Fruit fly (Drosophila melanogaster) whole organism, embryonic: Measurements from ENCODE around the gene rost.

Source experiments
- Atf6 ChIP-seq: fragments of 200-800 bp; sonication (Bioruptor generic); IDR thresholded peaks from 2 replicates; pipeline ENCODE4 v1.3.6; 2022; ENCODE audit warnings: missing biosample characterization, missing genetic modification characterization
- BEAF-32 ChIP-seq: fragments of 200-800 bp; sonication (Bioruptor generic); optimal IDR thresholded peaks from 3 replicates; lab custom pipeline; 2017; ENCODE audit warnings: missing biosample characterization, missing genetic modification characterization, mild to moderate bottlenecking, moderate library complexity, missing genetic modification reagents
- C15 ChIP-seq: fragments of 200-800 bp; sonication (Bioruptor generic); IDR thresholded peaks from 3 replicates; pipeline ENCODE4 v1.3.6; 2022; ENCODE audit warnings: missing biosample characterization, missing genetic modification characterization
- CG10274 ChIP-seq: fragments of 200-800 bp; sonication (Bioruptor generic); optimal IDR thresholded peaks from 3 replicates; lab custom pipeline; 2017; ENCODE audit warnings: missing biosample characterization, mild to moderate bottlenecking, missing genetic modification characterization
- CG10543 ChIP-seq: fragments of 200-800 bp; sonication (Bioruptor generic); optimal IDR thresholded peaks from 3 replicates; lab custom pipeline; 2017; ENCODE audit warnings: missing biosample characterization, mild to moderate bottlenecking, missing genetic modification characterization, moderate library complexity
- CG11456 ChIP-seq: fragments of 200-800 bp; sonication (Bioruptor generic); IDR thresholded peaks from 3 replicates; pipeline ENCODE4 v1.3.6; 2022; ENCODE audit warnings: missing biosample characterization, missing genetic modification characterization
- CG14014 ChIP-seq: fragments of 200-800 bp; sonication (Bioruptor generic); IDR thresholded peaks from 2 replicates; pipeline ENCODE4 v1.3.6; 2022; ENCODE audit warnings: missing biosample characterization, missing genetic modification characterization
- CG14710 ChIP-seq: fragments of 200-800 bp; sonication (Bioruptor generic); optimal IDR thresholded peaks from 3 replicates; lab custom pipeline; 2019; ENCODE audit warnings: missing biosample characterization, mild to moderate bottlenecking, missing genetic modification characterization, moderate library complexity
- CG17385 ChIP-seq: fragments of 200-800 bp; sonication (Bioruptor generic); optimal IDR thresholded peaks from 3 replicates; lab custom pipeline; 2018; ENCODE audit warnings: missing biosample characterization, mild to moderate bottlenecking, missing genetic modification characterization
- CG18262 ChIP-seq: fragments of 200-800 bp; optimal IDR thresholded peaks from 3 replicates; lab custom pipeline; 2019; ENCODE audit warnings: missing biosample characterization, mild to moderate bottlenecking, missing genetic modification characterization, moderate library complexity
- CG2712 ChIP-seq: fragments of 200-800 bp; optimal IDR thresholded peaks from 3 replicates; lab custom pipeline; 2019; ENCODE audit warnings: missing biosample characterization, mild to moderate bottlenecking, missing genetic modification characterization, moderate library complexity
- CG31388 ChIP-seq: fragments of 200-800 bp; sonication (Bioruptor generic); optimal IDR thresholded peaks from 2 replicates; lab custom pipeline; 2016; ENCODE audit warnings: missing biosample characterization, missing genetic modification characterization
- CG3163 ChIP-seq: fragments of 200-800 bp; sonication (Bioruptor generic); optimal IDR thresholded peaks from 3 replicates; lab custom pipeline; 2016; ENCODE audit warnings: missing biosample characterization, missing genetic modification characterization
- CG3847 ChIP-seq: fragments of 200-800 bp; sonication (Bioruptor generic); IDR thresholded peaks from 2 replicates; pipeline ENCODE4 v1.3.6; 2022; ENCODE audit warnings: missing biosample characterization, missing genetic modification characterization
- CG3995 ChIP-seq: fragments of 200-800 bp; sonication (Bioruptor generic); optimal IDR thresholded peaks from 3 replicates; lab custom pipeline; 2016; ENCODE audit warnings: missing biosample characterization, missing genetic modification characterization
- CG6854 ChIP-seq: fragments of 200-800 bp; sonication (Bioruptor generic); optimal IDR thresholded peaks from 3 replicates; lab custom pipeline; 2017; ENCODE audit warnings: missing biosample characterization, mild to moderate bottlenecking, missing genetic modification characterization
- CG7372 ChIP-seq: fragments of 200-800 bp; sonication (Bioruptor generic); IDR thresholded peaks from 2 replicates; pipeline ENCODE4 v1.3.6; 2022; ENCODE audit warnings: missing biosample characterization, missing genetic modification characterization
- CG9727 ChIP-seq: fragments of 200-800 bp; sonication (Bioruptor generic); optimal IDR thresholded peaks from 3 replicates; lab custom pipeline; 2017; ENCODE audit warnings: missing biosample characterization, mild to moderate bottlenecking, missing genetic modification characterization
- CG9817 ChIP-seq: fragments of 200-800 bp; sonication (Bioruptor generic); optimal IDR thresholded peaks from 2 replicates; lab custom pipeline; 2018; ENCODE audit warnings: missing biosample characterization, mild to moderate bottlenecking, missing genetic modification characterization, moderate library complexity
- CG9932 ChIP-seq: fragments of 200-800 bp; sonication (Bioruptor generic); IDR thresholded peaks from 2 replicates; pipeline ENCODE4 v1.3.6; 2022; ENCODE audit warnings: missing biosample characterization, missing genetic modification characterization
- Chrac-16 ChIP-seq: fragments of 200-800 bp; sonication (Bioruptor generic); optimal IDR thresholded peaks from 3 replicates; lab custom pipeline; 2016; ENCODE audit warnings: missing biosample characterization, missing genetic modification characterization
- Dip3 ChIP-seq: fragments of 200-800 bp; sonication (Bioruptor generic); optimal IDR thresholded peaks from 3 replicates; lab custom pipeline; 2016; ENCODE audit warnings: missing biosample characterization, missing genetic modification characterization
- ERR ChIP-seq: fragments of 200-800 bp; sonication (Bioruptor generic); optimal IDR thresholded peaks from 2 replicates; lab custom pipeline; 2016; ENCODE audit warnings: missing biosample characterization, missing genetic modification characterization
- GATAe ChIP-seq: fragments of 200-800 bp; sonication (Bioruptor generic); conservative IDR thresholded peaks from 2 replicates; pipeline ENCODE4 v1.3.6; 2022; ENCODE audit warnings: missing biosample characterization, missing genetic modification characterization
- Hmx ChIP-seq: fragments of 200-800 bp; sonication (Bioruptor generic); optimal IDR thresholded peaks from 2 replicates; lab custom pipeline; 2016; ENCODE audit warnings: missing biosample characterization, missing genetic modification characterization
- Hr3 ChIP-seq: fragments of 200-800 bp; sonication (Bioruptor generic); optimal IDR thresholded peaks from 3 replicates; lab custom pipeline; 2016; ENCODE audit warnings: missing biosample characterization, missing genetic modification characterization
- Kr ChIP-seq: fragments of 200-800 bp; sonication (Bioruptor generic); optimal IDR thresholded peaks from 2 replicates; lab custom pipeline; 2017; ENCODE audit warnings: missing biosample characterization, mild to moderate bottlenecking, missing genetic modification characterization
- Lim3 ChIP-seq: fragments of 200-800 bp; sonication (Bioruptor generic); IDR thresholded peaks from 2 replicates; pipeline ENCODE4 v1.3.6; 2022; ENCODE audit warnings: missing biosample characterization, missing genetic modification characterization
- MBD-R2 ChIP-seq: fragments of 200-800 bp; sonication (Bioruptor generic); IDR thresholded peaks from 2 replicates; pipeline ENCODE4 v1.3.6; 2022; ENCODE audit warnings: missing biosample characterization, missing genetic modification characterization
- MTF-1 ChIP-seq: fragments of 200-800 bp; sonication (Bioruptor generic); optimal IDR thresholded peaks from 2 replicates; lab custom pipeline; 2018; ENCODE audit warnings: missing biosample characterization, mild to moderate bottlenecking, missing genetic modification characterization, borderline replicate concordance
- Opbp ChIP-seq: fragments of 200-800 bp; sonication (Bioruptor generic); IDR thresholded peaks from 3 replicates; pipeline ENCODE4 v1.3.6; 2022; ENCODE audit warnings: missing biosample characterization, missing genetic modification characterization; ENCODE audit not compliant: partially characterized antibody
- Six4 ChIP-seq: fragments of 200-800 bp; sonication (Bioruptor generic); optimal IDR thresholded peaks from 2 replicates; lab custom pipeline; 2016; ENCODE audit warnings: missing biosample characterization, missing genetic modification characterization
- Sox100B ChIP-seq: fragments of 200-800 bp; sonication (Bioruptor generic); optimal IDR thresholded peaks from 3 replicates; lab custom pipeline; 2018; ENCODE audit warnings: missing biosample characterization, mild to moderate bottlenecking, missing genetic modification characterization
- abd-A ChIP-seq: fragments of 200-800 bp; sonication (Bioruptor generic); optimal IDR thresholded peaks from 3 replicates; lab custom pipeline; 2019; ENCODE audit warnings: missing biosample characterization, mild to moderate bottlenecking, missing genetic modification characterization, moderate library complexity
- ase ChIP-seq: fragments of 200-800 bp; sonication (Bioruptor generic); IDR thresholded peaks from 3 replicates; pipeline ENCODE4 v1.3.6; 2022; ENCODE audit warnings: missing biosample characterization, missing genetic modification characterization
- bsh ChIP-seq, 2 experiments: fragments of 200-800 bp; sonication (Bioruptor generic); optimal IDR thresholded peaks; 2 replicates each; lab custom pipeline; 2017 to 2018; ENCODE audit warnings: mild to moderate bottlenecking in 2 of 2, missing biosample characterization in 2 of 2, missing genetic modification characterization in 2 of 2, moderate library complexity in 1 of 2
- cad ChIP-seq: fragments of >200 bp; optimal IDR thresholded peaks from 2 replicates; lab custom pipeline; 2017; ENCODE audit warnings: missing biosample characterization, missing genetic modification characterization
- dimm ChIP-seq: fragments of 200-800 bp; sonication (Bioruptor generic); IDR thresholded peaks from 2 replicates; pipeline ENCODE4 v1.3.6; 2022; ENCODE audit warnings: missing biosample characterization, missing genetic modification characterization
- emc ChIP-seq: fragments of 200-800 bp; sonication (Bioruptor generic); optimal IDR thresholded peaks from 2 replicates; lab custom pipeline; 2016; ENCODE audit warnings: missing biosample characterization, missing genetic modification characterization
- en ChIP-seq: fragments of 200-800 bp; sonication (Bioruptor generic); optimal IDR thresholded peaks from 2 replicates; lab custom pipeline; 2016; ENCODE audit warnings: missing biosample characterization, missing genetic modification characterization
- eyg ChIP-seq: fragments of 200-800 bp; sonication (Bioruptor generic); optimal IDR thresholded peaks from 3 replicates; lab custom pipeline; 2016; ENCODE audit warnings: missing biosample characterization, missing genetic modification characterization
- fd3F ChIP-seq: fragments of 200-800 bp; sonication (Bioruptor generic); optimal IDR thresholded peaks from 2 replicates; lab custom pipeline; 2018; ENCODE audit warnings: missing biosample characterization, mild to moderate bottlenecking, missing genetic modification characterization, moderate library complexity
- gro ChIP-seq: fragments of 200-800 bp; sonication (Bioruptor generic); optimal IDR thresholded peaks from 2 replicates; lab custom pipeline; 2016; ENCODE audit warnings: missing biosample characterization, missing genetic modification characterization
- hth ChIP-seq: fragments of >200 bp; optimal IDR thresholded peaks from 2 replicates; lab custom pipeline; 2017; ENCODE audit warnings: inconsistent platforms
- pnt ChIP-seq: fragments of 200-800 bp; sonication (Bioruptor generic); optimal IDR thresholded peaks from 3 replicates; lab custom pipeline; 2016; ENCODE audit warnings: missing biosample characterization, missing genetic modification characterization
- salm ChIP-seq: fragments of 200-800 bp; sonication (Bioruptor generic); optimal IDR thresholded peaks from 2 replicates; lab custom pipeline; 2018; ENCODE audit warnings: missing biosample characterization, mild to moderate bottlenecking, missing genetic modification characterization
- seq ChIP-seq: fragments of 200-800 bp; sonication (Bioruptor generic); IDR thresholded peaks from 2 replicates; pipeline ENCODE4 v1.3.6; 2022; ENCODE audit warnings: missing biosample characterization, missing genetic modification characterization
- slp2 ChIP-seq: fragments of 200-800 bp; sonication (Bioruptor generic); optimal IDR thresholded peaks from 2 replicates; lab custom pipeline; 2016; ENCODE audit warnings: missing biosample characterization, missing genetic modification characterization
- tgo ChIP-seq: fragments of 200-800 bp; sonication (Bioruptor generic); IDR thresholded peaks from 3 replicates; pipeline ENCODE4 v1.3.6; 2022; ENCODE audit warnings: missing biosample characterization, missing genetic modification characterization
- ttk ChIP-seq: fragments of 200-800 bp; sonication (Bioruptor generic); IDR thresholded peaks from 2 replicates; pipeline ENCODE4 v2.1.2; 2022; ENCODE audit warnings: missing biosample characterization, missing genetic modification characterization

rost gene

DNA sequence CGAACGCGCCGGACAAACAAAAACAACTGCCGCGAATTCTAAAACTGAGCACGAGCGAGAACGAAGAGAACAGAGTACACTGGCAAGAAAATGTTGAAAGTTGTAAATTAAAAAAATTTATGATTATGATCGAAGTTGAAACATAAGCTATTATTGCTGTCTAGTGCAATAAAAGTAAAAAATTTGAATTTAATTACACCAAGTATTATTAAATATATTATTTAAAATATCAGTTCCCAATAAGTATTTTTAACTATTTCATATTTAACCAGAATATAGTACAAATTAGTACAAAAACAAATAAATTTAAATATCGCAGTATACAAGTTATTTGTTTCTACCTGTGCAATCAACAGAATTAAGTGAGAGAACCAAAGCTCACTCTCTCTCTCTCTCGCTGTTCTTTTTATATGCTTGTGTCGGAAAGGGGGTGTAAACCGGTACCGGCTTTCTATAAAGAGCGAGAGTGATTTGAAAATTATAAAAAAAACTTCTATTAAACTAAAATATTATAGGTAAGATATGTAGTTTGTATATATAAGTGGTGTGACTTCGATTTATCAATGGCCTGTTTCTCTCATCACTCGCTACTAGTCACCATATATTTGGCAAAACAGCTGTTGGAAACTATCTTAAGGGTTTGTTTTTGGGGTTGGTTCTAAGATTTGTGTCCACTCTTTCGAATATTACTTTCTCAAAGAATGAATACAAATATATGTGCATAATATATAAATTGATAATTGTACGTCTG is 38.0 kb downstream of the rost start, which contains the start of gene C1GalTA (continued):
- TF ChIP-seq gro (GFP tag; lab: Kevin White, UChicago): peak; percentile 63
- TF ChIP-seq dimm (GFP tag; lab: Robert Waterston, UW): peak; percentile 77
- peak; percentile 100 for TF ChIP-seq CG18262 (tag; lab: Kevin White, UChicago)
- TF ChIP-seq C15 (GFP tag; lab: Robert Waterston, UW): peak; percentile 83; the same call in 2 of the 3 replicates
- peak; percentile 61; the same call in 1 of the 2 replicates for TF ChIP-seq MBD-R2 (GFP tag; lab: Robert Waterston, UW)
- peak; percentile 93 to 99 for TF ChIP-seq bsh (GFP tag; optimal IDR thresholded peaks at IDR 0.05; lab: Kevin White, UChicago)
- TF ChIP-seq Dip3: peak; percentile 50
- TF ChIP-seq CG9727: peak; percentile 99
- TF ChIP-seq seq (GFP tag; lab: Robert Waterston, UW): peak; percentile 91
- TF ChIP-seq Sox100B (GFP tag; lab: Kevin White, UChicago): peak; percentile 99
- peak; percentile 86 for TF ChIP-seq CG10274 (GFP tag; lab: Kevin White, UChicago)
- TF ChIP-seq ttk (GFP tag; lab: Robert Waterston, UW): peak; percentile 96
- TF ChIP-seq en (GFP tag; lab: Kevin White, UChicago): peak; percentile 17
- peak; percentile 99 for TF ChIP-seq CG14710 (tag; lab: Kevin White, UChicago)
- TF ChIP-seq Opbp: no peak
- peak; percentile 79 for TF ChIP-seq CG31388 (GFP tag; lab: Kevin White, UChicago)
- TF ChIP-seq Chrac-16 (GFP tag; lab: Kevin White, UChicago): peak; percentile 93
- TF ChIP-seq CG11456 (GFP tag; lab: Robert Waterston, UW): no peak; the same call in 2 of the 3 replicates
- peak; percentile 60 for TF ChIP-seq ERR (GFP tag; lab: Kevin White, UChicago)
- peak; percentile 96 for TF ChIP-seq Atf6
- peak; percentile 95 for TF ChIP-seq CG7372 (GFP tag; lab: Robert Waterston, UW)
- TF ChIP-seq CG3163 (GFP tag; lab: Kevin White, UChicago): peak; percentile 23
- peak; percentile 98 for TF ChIP-seq CG17385 (GFP tag; lab: Kevin White, UChicago)
- peak; percentile 53 for TF ChIP-seq pnt (GFP tag; lab: Kevin White, UChicago)
- TF ChIP-seq ase (GFP tag; lab: Robert Waterston, UW): peak; percentile 91
- TF ChIP-seq CG9932: peak; percentile 92
- no peak for TF ChIP-seq Lim3 (GFP tag; lab: Robert Waterston, UW)
- TF ChIP-seq emc (GFP tag; lab: Kevin White, UChicago): peak; percentile 39
- TF ChIP-seq Hmx: no peak
- TF ChIP-seq hth (lab: Kevin White, UChicago): no peak
- TF ChIP-seq CG6854 (GFP tag; lab: Kevin White, UChicago): peak; percentile 98
- TF ChIP-seq BEAF-32 (GFP tag; lab: Kevin White, UChicago): no peak
- TF ChIP-seq abd-A: peak; percentile 92
- TF ChIP-seq Kr (GFP tag; lab: Kevin White, UChicago): peak; percentile 40
- peak; percentile 37 for TF ChIP-seq slp2
- TF ChIP-seq CG3847: peak; percentile 92
- TF ChIP-seq fd3F: peak; percentile 97
- TF ChIP-seq Hr3: peak; percentile 97
- TF ChIP-seq Six4: peak; percentile 96
- peak; percentile 98 for TF ChIP-seq salm (tag; lab: Kevin White, UChicago)
- TF ChIP-seq cad (GFP tag; lab: Kevin White, UChicago): no peak
- peak; percentile 95 for TF ChIP-seq CG14014
- peak; percentile 43 for TF ChIP-seq CG3995 (GFP tag; lab: Kevin White, UChicago)
- TF ChIP-seq tgo (GFP tag; lab: Robert Waterston, UW): peak; percentile 98
- TF ChIP-seq GATAe (GFP tag; lab: Robert Waterston, UW): peak; percentile 91
- TF ChIP-seq CG9817 (tag; lab: Kevin White, UChicago): peak; percentile 94
- peak; percentile 100 for TF ChIP-seq CG2712 (tag; lab: Kevin White, UChicago)
- TF ChIP-seq CG10543 (GFP tag; lab: Kevin White, UChicago): peak; percentile 95
- TF ChIP-seq MTF-1 (GFP tag; lab: Kevin White, UChicago): peak; percentile 85
- TF ChIP-seq eyg (GFP tag; lab: Kevin White, UChicago): peak; percentile 40
